Worm (Caenorhabditis elegans): ENCODE measurements around the gene srbc-68.

srbc-68 gene

ce11 chrV:3581643-3582042, 35.2 kb upstream of the srbc-68 start:
- no peak for TF ChIP-seq elt-3 (tag; optimal IDR thresholded peaks at IDR 0.05)
- no peak for TF ChIP-seq zag-1 (tag; optimal IDR thresholded peaks at IDR 0.05)
- no peak for TF ChIP-seq ceh-28 (tag; optimal IDR thresholded peaks at IDR 0.05)
- TF ChIP-seq elt-2 (tag; optimal IDR thresholded peaks at IDR 0.05): no peak
- TF ChIP-seq lsy-12 (tag; optimal IDR thresholded peaks at IDR 0.05): no peak
- TF ChIP-seq egl-5 (tag; optimal IDR thresholded peaks at IDR 0.05): no peak
- no peak for TF ChIP-seq unc-62 (GFP tag; optimal IDR thresholded peaks at IDR 0.05)

- TF ChIP-seq R02D3.7 (tag; optimal IDR thresholded peaks at IDR 0.05): no peak
- peak; percentile 66 for TF ChIP-seq pha-4 (tag; optimal IDR thresholded peaks at IDR 0.05)
Observed at ce11 chrV:3581034-3581433, 34.6 kb upstream of the srbc-68 start.

- TF ChIP-seq nhr-12 (tag; optimal IDR thresholded peaks at IDR 0.05) (no peak), nhr-11 (tag; optimal IDR thresholded peaks at IDR 0.05) (no peak), ztf-4 (tag; optimal IDR thresholded peaks at IDR 0.05) (no peak), lin-39 (tag; optimal IDR thresholded peaks at IDR 0.05) (no peak), elt-3 (tag; optimal IDR thresholded peaks at IDR 0.05) (no peak), skn-1 (tag; optimal IDR thresholded peaks at IDR 0.05) (no peak), daf-12 (tag; optimal IDR thresholded peaks at IDR 0.05) (no peak), aly-2 (tag; optimal IDR thresholded peaks at IDR 0.05) (no peak), unc-39 (tag; optimal IDR thresholded peaks at IDR 0.05) (no peak), pqm-1 (tag; optimal IDR thresholded peaks at IDR 0.05) (peak; percentile 60), nfya-1 (tag; optimal IDR thresholded peaks at IDR 0.05; ENCODE audit: insufficient read depth) (no peak), pha-4 (tag; optimal IDR thresholded peaks at IDR 0.05) (peak; percentile 2), nhr-43 (tag; optimal IDR thresholded peaks at IDR 0.05; ENCODE audit: poor library complexity, severe bottlenecking) (no peak), elt-2 (tag; optimal IDR thresholded peaks at IDR 0.05) (peak; percentile 76), nhr-28 (tag; optimal IDR thresholded peaks at IDR 0.05) (no peak), nhr-67 (tag; optimal IDR thresholded peaks at IDR 0.05) (no peak), nhr-237 (tag; optimal IDR thresholded peaks at IDR 0.05) (no peak), tbx-2 (tag; optimal IDR thresholded peaks at IDR 0.05) (no peak)
Observed at ce11 chrV:3580385-3580784, 34.0 kb upstream of the srbc-68 start.

ce11 chrV:3579795-3580194, 33.4 kb upstream of the srbc-68 start:
- TF ChIP-seq zag-1 (tag; optimal IDR thresholded peaks at IDR 0.05) (no peak), nfya-1 (tag; optimal IDR thresholded peaks at IDR 0.05; ENCODE audit: insufficient read depth) (peak; percentile 60), unc-62 (GFP tag; optimal IDR thresholded peaks at IDR 0.05) (no peak), fkh-10 (GFP tag; optimal IDR thresholded peaks at IDR 0.05) (no peak), nhr-28 (tag; optimal IDR thresholded peaks at IDR 0.05) (no peak), nhr-67 (tag; optimal IDR thresholded peaks at IDR 0.05) (no peak), sea-2 (GFP tag; optimal IDR thresholded peaks at IDR 0.05) (no peak), R02D3.7 (tag; optimal IDR thresholded peaks at IDR 0.05) (no peak), lsy-12 (tag; optimal IDR thresholded peaks at IDR 0.05) (no peak), nhr-23 (tag; optimal IDR thresholded peaks at IDR 0.05) (peak; percentile 50), ama-1 (optimal IDR thresholded peaks at IDR 0.05) (peak; percentile 45), nhr-25 (tag; optimal IDR thresholded peaks at IDR 0.05) (no peak), ZK546.5 (tag; optimal IDR thresholded peaks at IDR 0.05) (no peak), egl-5 (tag; optimal IDR thresholded peaks at IDR 0.05) (no peak), aly-2 (tag; optimal IDR thresholded peaks at IDR 0.05) (no peak), nhr-11 (tag; optimal IDR thresholded peaks at IDR 0.05) (no peak), elt-2 (tag; optimal IDR thresholded peaks at IDR 0.05) (peak; percentile 37), nhr-76 (tag; optimal IDR thresholded peaks at IDR 0.05) (no peak), ceh-28 (tag; optimal IDR thresholded peaks at IDR 0.05) (no peak), mdl-1 (tag; optimal IDR thresholded peaks at IDR 0.05) (peak; percentile 25), snpc-4 (tag; optimal IDR thresholded peaks at IDR 0.05) (peak; percentile 13), nhr-77 (tag; optimal IDR thresholded peaks at IDR 0.05) (no peak), nhr-237 (tag; optimal IDR thresholded peaks at IDR 0.05) (no peak), lin-39 (tag; optimal IDR thresholded peaks at IDR 0.05) (peak; percentile 36), daf-12 (tag; optimal IDR thresholded peaks at IDR 0.05) (no peak), pqm-1 (tag; optimal IDR thresholded peaks at IDR 0.05) (no peak), fos-1 (tag; optimal IDR thresholded peaks at IDR 0.05) (no peak), lin-15B (tag; optimal IDR thresholded peaks at IDR 0.05) (peak; percentile 97), ceh-9 (tag; optimal IDR thresholded peaks at IDR 0.05) (no peak), pha-4 (tag; optimal IDR thresholded peaks at IDR 0.05) (peak; percentile 63), eor-1 (tag; optimal IDR thresholded peaks at IDR 0.05) (no peak), egl-27 (tag; optimal IDR thresholded peaks at IDR 0.05) (no peak), ztf-4 (tag; optimal IDR thresholded peaks at IDR 0.05) (no peak), jun-1 (tag; optimal IDR thresholded peaks at IDR 0.05) (no peak), elt-3 (tag; optimal IDR thresholded peaks at IDR 0.05) (no peak), mml-1 (tag; optimal IDR thresholded peaks at IDR 0.05) (no peak), tbx-2 (tag; optimal IDR thresholded peaks at IDR 0.05) (no peak), hmg-11 (tag; optimal IDR thresholded peaks at IDR 0.05) (peak; percentile 74), skn-1 (tag; optimal IDR thresholded peaks at IDR 0.05) (no peak), ztf-11 (tag; optimal IDR thresholded peaks at IDR 0.05) (no peak), elt-1 (tag; optimal IDR thresholded peaks at IDR 0.05) (no peak), ceh-82 (tag; optimal IDR thresholded peaks at IDR 0.05) (no peak), unc-39 (tag; optimal IDR thresholded peaks at IDR 0.05) (no peak), nhr-12 (tag; optimal IDR thresholded peaks at IDR 0.05) (no peak)

Data from whole organism, L3 larva.